Fruit fly (Drosophila melanogaster) whole organism, embryonic: ENCODE results near the gene CCDC53.

ENCODE experiments used
- ATbp ChIP-seq: fragments of 200-800 bp; sonication (Bioruptor generic); optimal IDR thresholded peaks from 2 replicates; lab custom pipeline; 2017; ENCODE audit warnings: missing biosample characterization, mild to moderate bottlenecking, missing genetic modification characterization, missing genetic modification reagents
- CG10274 ChIP-seq: fragments of 200-800 bp; sonication (Bioruptor generic); optimal IDR thresholded peaks from 3 replicates; lab custom pipeline; 2017; ENCODE audit warnings: missing biosample characterization, mild to moderate bottlenecking, missing genetic modification characterization
- CG13424 ChIP-seq: fragments of 200-800 bp; sonication (Bioruptor generic); optimal IDR thresholded peaks from 2 replicates; lab custom pipeline; 2019; ENCODE audit warnings: missing biosample characterization, mild to moderate bottlenecking, missing genetic modification characterization, moderate library complexity
- CG13775 ChIP-seq: fragments of 200-800 bp; sonication (Bioruptor generic); optimal IDR thresholded peaks from 3 replicates; lab custom pipeline; 2017; ENCODE audit warnings: missing biosample characterization, mild to moderate bottlenecking, missing genetic modification characterization
- CG17361 ChIP-seq: fragments of 200-800 bp; sonication (Bioruptor generic); IDR thresholded peaks from 3 replicates; pipeline ENCODE4 v1.3.6; 2022; ENCODE audit warnings: missing biosample characterization, missing genetic modification characterization
- CG3163 ChIP-seq: fragments of 200-800 bp; sonication (Bioruptor generic); optimal IDR thresholded peaks from 3 replicates; lab custom pipeline; 2016; ENCODE audit warnings: missing biosample characterization, missing genetic modification characterization
- CG34422 ChIP-seq: fragments of 200-800 bp; sonication (Bioruptor generic); IDR thresholded peaks from 3 replicates; pipeline ENCODE4 v1.3.6; 2022; ENCODE audit warnings: missing biosample characterization, missing genetic modification characterization
- CG3726 ChIP-seq: fragments of 200-800 bp; sonication (Bioruptor generic); IDR thresholded peaks from 3 replicates; pipeline ENCODE4, ENCODE4 v1.3.6; 2022; ENCODE audit warnings: missing biosample characterization, missing genetic modification characterization
- CG42726 ChIP-seq: fragments of 200-800 bp; sonication (Bioruptor generic); IDR thresholded peaks from 2 replicates; pipeline ENCODE4 v1.3.6; 2022; ENCODE audit warnings: missing biosample characterization, missing genetic modification characterization; ENCODE audit not compliant: partially characterized antibody
- CG4424 ChIP-seq: fragments of 200-800 bp; sonication (Bioruptor generic); optimal IDR thresholded peaks from 3 replicates; lab custom pipeline; 2016; ENCODE audit warnings: missing biosample characterization, missing genetic modification characterization
- CG4707 ChIP-seq: fragments of 200-800 bp; sonication (Bioruptor generic); optimal IDR thresholded peaks from 2 replicates; lab custom pipeline; 2018; ENCODE audit warnings: missing biosample characterization, mild to moderate bottlenecking, missing genetic modification characterization, moderate library complexity
- CG6765 ChIP-seq: fragments of 200-800 bp; sonication (Bioruptor generic); optimal IDR thresholded peaks from 3 replicates; lab custom pipeline; 2017; ENCODE audit warnings: missing biosample characterization, mild to moderate bottlenecking, missing genetic modification characterization
- CG6813 ChIP-seq: fragments of 200-800 bp; sonication (Bioruptor generic); optimal IDR thresholded peaks from 2 replicates; lab custom pipeline; 2017; ENCODE audit warnings: missing biosample characterization, missing genetic modification characterization, mild to moderate bottlenecking, moderate library complexity, missing genetic modification reagents
- Camta ChIP-seq: fragments of 200-800 bp; sonication (Bioruptor generic); optimal IDR thresholded peaks from 2 replicates; lab custom pipeline; 2016; ENCODE audit warnings: missing biosample characterization, missing genetic modification characterization
- Doc3 ChIP-seq: fragments of 200-800 bp; sonication (Bioruptor generic); IDR thresholded peaks from 3 replicates; pipeline ENCODE4 v1.3.6; 2022; ENCODE audit warnings: missing biosample characterization, missing genetic modification characterization; ENCODE audit not compliant: partially characterized antibody
- Dref ChIP-seq: fragments of 200-800 bp; sonication (Bioruptor generic); IDR thresholded peaks from 2 replicates; pipeline ENCODE4 v1.3.6; 2022; ENCODE audit warnings: missing biosample characterization, missing genetic modification characterization
- HmgZ ChIP-seq: fragments of 200-800 bp; sonication (Bioruptor generic); optimal IDR thresholded peaks from 2 replicates; lab custom pipeline; 2018; ENCODE audit warnings: missing biosample characterization, mild to moderate bottlenecking, missing genetic modification characterization
- Hr3 ChIP-seq: fragments of 200-800 bp; sonication (Bioruptor generic); optimal IDR thresholded peaks from 3 replicates; lab custom pipeline; 2016; ENCODE audit warnings: missing biosample characterization, missing genetic modification characterization
- Hr39 ChIP-seq: fragments of >200 bp; optimal IDR thresholded peaks from 2 replicates; lab custom pipeline; 2017
- Hr78 ChIP-seq, 2 experiments: fragments of 200-800 bp in 1 of 2; fragments of >200 bp in 1 of 2; sonication (Bioruptor generic) in 1 of 2; optimal IDR thresholded peaks; 2 replicates each; lab custom pipeline; 2017 to 2019; ENCODE audit warnings: missing biosample characterization in 2 of 2, missing genetic modification characterization in 2 of 2, mild to moderate bottlenecking in 1 of 2, moderate library complexity in 1 of 2
- Kr ChIP-seq: fragments of 200-800 bp; sonication (Bioruptor generic); optimal IDR thresholded peaks from 2 replicates; lab custom pipeline; 2017; ENCODE audit warnings: missing biosample characterization, mild to moderate bottlenecking, missing genetic modification characterization
- MBD-R2 ChIP-seq: fragments of 200-800 bp; sonication (Bioruptor generic); IDR thresholded peaks from 2 replicates; pipeline ENCODE4 v1.3.6; 2022; ENCODE audit warnings: missing biosample characterization, missing genetic modification characterization
- MESR4 ChIP-seq: fragments of 200-800 bp; sonication (Bioruptor generic); optimal IDR thresholded peaks from 2 replicates; lab custom pipeline; 2018; ENCODE audit warnings: missing biosample characterization, mild to moderate bottlenecking, missing genetic modification characterization, moderate library complexity
- Opbp ChIP-seq: fragments of 200-800 bp; sonication (Bioruptor generic); IDR thresholded peaks from 3 replicates; pipeline ENCODE4 v1.3.6; 2022; ENCODE audit warnings: missing biosample characterization, missing genetic modification characterization; ENCODE audit not compliant: partially characterized antibody
- Ravus ChIP-seq: fragments of 200-800 bp; sonication (Bioruptor generic); IDR thresholded peaks from 2 replicates; pipeline ENCODE4 v1.3.6; 2022; ENCODE audit warnings: missing biosample characterization, missing genetic modification characterization
- Scr ChIP-seq: fragments of 200-800 bp; sonication (Bioruptor generic); IDR thresholded peaks from 2 replicates; pipeline ENCODE4 v1.3.6; 2022; ENCODE audit warnings: missing biosample characterization, missing genetic modification characterization; ENCODE audit not compliant: partially characterized antibody
- Sry-β ChIP-seq: fragments of 200-800 bp; sonication (Bioruptor generic); optimal IDR thresholded peaks from 2 replicates; lab custom pipeline; 2018; ENCODE audit warnings: missing biosample characterization, mild to moderate bottlenecking, missing genetic modification characterization, moderate library complexity
- TFAM ChIP-seq: fragments of 200-800 bp; sonication (Bioruptor generic); optimal IDR thresholded peaks from 2 replicates; lab custom pipeline; 2017; ENCODE audit warnings: missing biosample characterization, missing genetic modification characterization, inconsistent platforms
- YL-1 ChIP-seq: fragments of 200-800 bp; sonication (Bioruptor generic); optimal IDR thresholded peaks from 3 replicates; lab custom pipeline; 2017; ENCODE audit warnings: missing biosample characterization, mild to moderate bottlenecking, missing genetic modification characterization
- ato ChIP-seq: fragments of 200-800 bp; sonication (Bioruptor generic); IDR thresholded peaks from 2 replicates; pipeline ENCODE4 v1.3.6; 2022; ENCODE audit warnings: missing biosample characterization, missing genetic modification characterization; ENCODE audit not compliant: partially characterized antibody
- crc ChIP-seq: fragments of 200-800 bp; sonication (Bioruptor generic); optimal IDR thresholded peaks from 2 replicates; lab custom pipeline; 2016; ENCODE audit warnings: missing biosample characterization, missing genetic modification characterization
- crp ChIP-seq, 2 experiments: fragments of 200-800 bp; sonication (Bioruptor generic); optimal IDR thresholded peaks; 2 replicates in 1 of 2; 3 replicates in 1 of 2; lab custom pipeline; 2017; ENCODE audit warnings: missing biosample characterization in 2 of 2, missing genetic modification characterization in 2 of 2, mild to moderate bottlenecking in 1 of 2, moderate library complexity in 1 of 2
- ewg ChIP-seq: fragments of 200-800 bp; sonication (Bioruptor generic); optimal IDR thresholded peaks from 3 replicates; lab custom pipeline; 2017; ENCODE audit warnings: mild to moderate bottlenecking, missing biosample characterization, missing genetic modification reagents, missing genetic modification characterization
- fd96Cb ChIP-seq: fragments of 200-800 bp; sonication (Bioruptor generic); optimal IDR thresholded peaks from 2 replicates; lab custom pipeline; 2018; ENCODE audit warnings: missing biosample characterization, mild to moderate bottlenecking, missing genetic modification characterization, moderate library complexity
- fru ChIP-seq: fragments of >200 bp; optimal IDR thresholded peaks from 2 replicates; lab custom pipeline; 2017
- gcm2 ChIP-seq: fragments of 200-800 bp; sonication (Bioruptor generic); optimal IDR thresholded peaks from 2 replicates; lab custom pipeline; 2016; ENCODE audit warnings: missing biosample characterization, missing genetic modification characterization
- grau ChIP-seq: fragments of 200-800 bp; optimal IDR thresholded peaks from 3 replicates; lab custom pipeline; 2019; ENCODE audit warnings: missing biosample characterization, mild to moderate bottlenecking, missing genetic modification characterization, moderate library complexity
- her ChIP-seq: fragments of 200-800 bp; sonication (Bioruptor generic); optimal IDR thresholded peaks from 2 replicates; lab custom pipeline; 2016; ENCODE audit warnings: missing biosample characterization, missing genetic modification characterization
- kay ChIP-seq: fragments of 200-800 bp; sonication (Bioruptor generic); optimal IDR thresholded peaks from 2 replicates; lab custom pipeline; 2016; ENCODE audit warnings: missing biosample characterization, missing genetic modification characterization
- nerfin-2 ChIP-seq: fragments of 200-800 bp; sonication (Bioruptor generic); IDR thresholded peaks from 2 replicates; pipeline ENCODE4 v1.3.6; 2022; ENCODE audit warnings: missing biosample characterization, missing genetic modification characterization; ENCODE audit not compliant: partially characterized antibody
- pho ChIP-seq: fragments of 200-800 bp; sonication (Bioruptor generic); optimal IDR thresholded peaks from 2 replicates; lab custom pipeline; 2016; ENCODE audit warnings: missing biosample characterization, missing genetic modification characterization
- rib ChIP-seq: fragments of 200-800 bp; sonication (Bioruptor generic); IDR thresholded peaks from 2 replicates; pipeline ENCODE4 v1.3.6; 2022; ENCODE audit warnings: missing biosample characterization, missing genetic modification characterization
- scrt ChIP-seq: fragments of 200-800 bp; sonication (Bioruptor generic); optimal IDR thresholded peaks from 2 replicates; lab custom pipeline; 2018; ENCODE audit warnings: missing biosample characterization, mild to moderate bottlenecking, missing genetic modification characterization, moderate library complexity
- stc ChIP-seq: fragments of 200-800 bp; sonication (Bioruptor generic); IDR thresholded peaks from 2 replicates; pipeline ENCODE4 v1.3.6; 2022; ENCODE audit warnings: missing biosample characterization, missing genetic modification characterization
- tgo ChIP-seq: fragments of 200-800 bp; sonication (Bioruptor generic); IDR thresholded peaks from 3 replicates; pipeline ENCODE4 v1.3.6; 2022; ENCODE audit warnings: missing biosample characterization, missing genetic modification characterization
- tna ChIP-seq: fragments of 200-800 bp; sonication (Bioruptor generic); IDR thresholded peaks from 2 replicates; pipeline ENCODE4 v1.3.6; 2022; ENCODE audit warnings: missing biosample characterization, missing genetic modification characterization; ENCODE audit not compliant: partially characterized antibody
- trem ChIP-seq: fragments of 200-800 bp; optimal IDR thresholded peaks from 3 replicates; lab custom pipeline; 2019; ENCODE audit warnings: missing biosample characterization, mild to moderate bottlenecking, missing genetic modification characterization, moderate library complexity
- ttk ChIP-seq: fragments of 200-800 bp; sonication (Bioruptor generic); IDR thresholded peaks from 2 replicates; pipeline ENCODE4 v2.1.2; 2022; ENCODE audit warnings: missing biosample characterization, missing genetic modification characterization
- vnd ChIP-seq: fragments of 200-800 bp; sonication (Bioruptor generic); IDR thresholded peaks from 3 replicates; pipeline ENCODE4 v1.3.6; 2022; ENCODE audit warnings: missing biosample characterization, missing genetic modification characterization; ENCODE audit not compliant: partially characterized antibody
- vvl ChIP-seq: fragments of 200-800 bp; sonication (Bioruptor generic); IDR thresholded peaks from 2 replicates; pipeline ENCODE4 v1.3.6; 2022; ENCODE audit warnings: missing biosample characterization, missing genetic modification characterization

CCDC53 gene

dm6 chr2L:8042645-8043281 is 1.9 kb downstream of the CCDC53 start, which contains the start of gene RpL36A (continued):
- no peak for TF ChIP-seq Sry-β (GFP tag; lab: Kevin White, UChicago)
- no peak for TF ChIP-seq CG10274 (GFP tag; lab: Kevin White, UChicago)
- TF ChIP-seq crc (GFP tag; lab: Kevin White, UChicago) = peak; percentile 21
- TF ChIP-seq kay = no peak
- TF ChIP-seq Camta (GFP tag; lab: Kevin White, UChicago) = peak; percentile 43
- TF ChIP-seq Hr39 (lab: Kevin White, UChicago) = no peak
- peak; percentile 83 for TF ChIP-seq vnd
- TF ChIP-seq CG3726 (GFP tag; lab: Robert Waterston, UW) = no peak
- peak; percentile 52 for TF ChIP-seq CG6813
- TF ChIP-seq scrt (GFP tag; lab: Kevin White, UChicago) = no peak
- peak; percentile 70 for TF ChIP-seq HmgZ
- TF ChIP-seq CG34422 (GFP tag; lab: Robert Waterston, UW) = 0 out of 3 replicates have a peak, but pooled peaks have one; percentile 39
- no peak for TF ChIP-seq crp (GFP tag; optimal IDR thresholded peaks at IDR 0.05; lab: Kevin White, UChicago)
- TF ChIP-seq ato (GFP tag; lab: Robert Waterston, UW) = peak; percentile 91
- TF ChIP-seq Hr3 (GFP tag; lab: Kevin White, UChicago) = no peak
- TF ChIP-seq Kr = no peak
- peak; percentile 69 for TF ChIP-seq nerfin-2 (GFP tag; lab: Robert Waterston, UW)
- no peak for TF ChIP-seq fru
- peak; percentile 34 for TF ChIP-seq CG3163 (GFP tag; lab: Kevin White, UChicago)
- TF ChIP-seq CG17361 (GFP tag; lab: Robert Waterston, UW) = no peak; the same call in 2 of the 3 replicates
- TF ChIP-seq stc (GFP tag; lab: Robert Waterston, UW) = peak; percentile 45
- TF ChIP-seq gcm2 = peak; percentile 47
- peak; percentile 61 for TF ChIP-seq CG4707 (GFP tag; lab: Kevin White, UChicago)
- TF ChIP-seq ttk = peak; percentile 18; the same call in 1 of the 2 replicates
- peak; percentile 64 for TF ChIP-seq CG13775 (GFP tag; lab: Kevin White, UChicago)
- peak; percentile 87 for TF ChIP-seq Scr (GFP tag; lab: Robert Waterston, UW)
- peak; percentile 62 for TF ChIP-seq ATbp
- no peak; the same call in 1 of the 2 replicates for TF ChIP-seq Ravus (GFP tag; lab: Robert Waterston, UW)
- TF ChIP-seq Hr78 (GFP tag; optimal IDR thresholded peaks at IDR 0.05; lab: Kevin White, UChicago) = no peak
- peak; percentile 40 for TF ChIP-seq CG13424
- peak; percentile 17 for TF ChIP-seq CG4424 (GFP tag; lab: Kevin White, UChicago)
- peak; percentile 54 for TF ChIP-seq pho (GFP tag; lab: Kevin White, UChicago)
- peak; percentile 97 for TF ChIP-seq CG42726 (GFP tag; lab: Robert Waterston, UW)
- TF ChIP-seq CG6765 (GFP tag; lab: Kevin White, UChicago) = peak; percentile 81
- peak; percentile 68 for TF ChIP-seq her (GFP tag; lab: Kevin White, UChicago)
- no peak for TF ChIP-seq TFAM

dm6 chr2L:8043282-8043668 is 2.4 kb downstream of the CCDC53 start, which contains the start of gene Megf8:
TSS of gene Megf8 (plus strand) at chr2L:8043471.
- TF ChIP-seq ato (GFP tag; lab: Robert Waterston, UW) = peak; percentile 77
- peak; percentile 71; the same call in 1 of the 2 replicates for TF ChIP-seq vvl (GFP tag; lab: Robert Waterston, UW)
- TF ChIP-seq tna = peak; percentile 72
- peak; percentile 52 for TF ChIP-seq MBD-R2 (GFP tag; lab: Robert Waterston, UW)
- TF ChIP-seq MESR4 (GFP tag; lab: Kevin White, UChicago) = peak; percentile 77
- TF ChIP-seq ewg (GFP tag; lab: Kevin White, UChicago) = no peak
- TF ChIP-seq fd96Cb (tag; lab: Kevin White, UChicago) = no peak
- TF ChIP-seq rib (GFP tag; lab: Robert Waterston, UW) = 0 out of 2 replicates have a peak, but pooled peaks have one; percentile 35
- TF ChIP-seq tgo (GFP tag; lab: Robert Waterston, UW) = no peak
- peak; percentile 78; the same call in 2 of the 3 replicates for TF ChIP-seq Opbp (GFP tag; lab: Robert Waterston, UW)
- peak; percentile 31; the same call in 1 of the 3 replicates for TF ChIP-seq Doc3 (GFP tag; lab: Robert Waterston, UW)
- TF ChIP-seq crp (GFP tag; optimal IDR thresholded peaks at IDR 0.05; lab: Kevin White, UChicago) = peak; percentile 48 to 90
- no peak for TF ChIP-seq grau (tag; lab: Kevin White, UChicago)
- peak; percentile 83 for TF ChIP-seq Dref (GFP tag; lab: Robert Waterston, UW)
- TF ChIP-seq YL-1 (GFP tag; lab: Kevin White, UChicago) = peak; percentile 73
- TF ChIP-seq trem (tag; lab: Kevin White, UChicago) = peak; percentile 9
